Worm (Caenorhabditis elegans) whole organism, young adult: Measurements from ENCODE around the gene psa-3.

Experiments
- K11D2.4 ChIP-seq: fragments of 200-800 bp; sonication (Bioruptor generic); IDR thresholded peaks from 2 replicates; pipeline ENCODE4 v1.3.6; 2022; ENCODE audit warnings: missing genetic modification reagents, missing genetic modification characterization, missing compliant biosample characterization
- die-1 ChIP-seq: sonication (generic microtip); optimal IDR thresholded peaks from 2 replicates; lab custom pipeline; 2016; ENCODE audit warnings: missing genotype, mild to moderate bottlenecking, missing genetic modification characterization, missing compliant biosample characterization
- nhr-27 ChIP-seq: fragments of 200-800 bp; sonication (Bioruptor generic); optimal IDR thresholded peaks from 2 replicates; lab custom pipeline; 2018; ENCODE audit warnings: mild to moderate bottlenecking, missing genetic modification characterization, moderate library complexity, missing compliant biosample characterization
- pha-4 ChIP-seq: fragments of 150-350 bp; sonication (generic microtip); optimal IDR thresholded peaks from 2 replicates; lab custom pipeline; 2014; ENCODE audit warnings: missing biosample characterization, missing genetic modification reagents, missing genetic modification characterization
- sdz-38 ChIP-seq: sonication (generic microtip); optimal IDR thresholded peaks from 2 replicates; lab custom pipeline; 2016; ENCODE audit warnings: missing genotype, missing genetic modification characterization, missing compliant biosample characterization
- unc-130 ChIP-seq: sonication (generic microtip); optimal IDR thresholded peaks from 2 replicates; lab custom pipeline; 2016; ENCODE audit warnings: missing genetic modification reagents, missing genetic modification characterization, missing compliant biosample characterization
- unc-62 ChIP-seq: fragments of 150-350 bp; optimal IDR thresholded peaks from 2 replicates; lab custom pipeline; 2014; ENCODE audit warnings: missing biosample characterization, missing genetic modification reagents, missing genetic modification characterization
- ztf-6 ChIP-seq: fragments of 200-800 bp; sonication (Bioruptor generic); IDR thresholded peaks from 2 replicates; pipeline ENCODE4 v1.3.6; 2022; ENCODE audit warnings: missing genetic modification reagents, missing genetic modification characterization, missing compliant biosample characterization

ce11 chrX:15376580-15376979 lies 31.2 kb upstream of the psa-3 start:
- no peak for TF ChIP-seq K11D2.4 (GFP tag; lab: Robert Waterston, UW)
- TF ChIP-seq unc-62 (GFP tag; lab: Kevin White, UChicago), result no peak
- TF ChIP-seq ztf-6, result no peak
- TF ChIP-seq unc-130 (GFP tag; lab: Kevin White, UChicago), result no peak
- TF ChIP-seq pha-4, result peak; percentile 14
- no peak for TF ChIP-seq sdz-38 (tag; lab: Kevin White, UChicago)
- TF ChIP-seq die-1 (tag; lab: Kevin White, UChicago), result no peak
- no peak for TF ChIP-seq nhr-27 (tag; lab: Kevin White, UChicago)
